Worm (Caenorhabditis elegans) whole organism, L4 larva: ENCODE measurements around the gene rpt-4.

Experiments used
- D1046.2 ChIP-seq: fragments of 200-800 bp; sonication (Bioruptor generic); IDR thresholded peaks from 2 replicates; pipeline ENCODE4 v1.3.6; 2022; ENCODE audit warnings: missing genetic modification characterization, missing compliant biosample characterization
- F10B5.3 ChIP-seq: sonication (generic microtip); optimal IDR thresholded peaks from 2 replicates; lab custom pipeline; 2016; ENCODE audit warnings: mild to moderate bottlenecking, missing genetic modification characterization, missing compliant biosample characterization
- R02D3.7 ChIP-seq: fragments of 150-350 bp; sonication (generic microtip); optimal IDR thresholded peaks from 3 replicates; lab custom pipeline; 2014; ENCODE audit warnings: missing biosample characterization, missing genetic modification characterization
- Y105C5A.15 ChIP-seq: fragments of 200-800 bp; sonication (Bioruptor generic); IDR thresholded peaks from 2 replicates; pipeline ENCODE4 v1.3.6; 2022; ENCODE audit warnings: missing genetic modification characterization, missing compliant biosample characterization
- ZK546.5 ChIP-seq, 2 experiments: sonication (generic microtip); optimal IDR thresholded peaks; 2 replicates each; lab custom pipeline; 2017; ENCODE audit warnings: missing biosample characterization in 2 of 2, missing genetic modification characterization in 2 of 2
- aha-1 ChIP-seq: fragments of 150-350 bp; peaks from one replicate; lab custom pipeline; 2014; ENCODE audit warnings: missing biosample characterization, missing genetic modification characterization
- ceh-32 ChIP-seq: sonication (generic microtip); optimal IDR thresholded peaks from 2 replicates; lab custom pipeline; 2016; ENCODE audit warnings: mild to moderate bottlenecking, missing genetic modification characterization, missing compliant biosample characterization; ENCODE audit not compliant: poor library complexity
- ceh-82 ChIP-seq: sonication (generic microtip); optimal IDR thresholded peaks from 2 replicates; lab custom pipeline; 2017; ENCODE audit warnings: missing biosample characterization, missing genetic modification characterization
- cey-2 ChIP-seq: sonication (generic microtip); optimal IDR thresholded peaks from 3 replicates; lab custom pipeline; 2017; ENCODE audit warnings: missing genetic modification characterization, mild to moderate bottlenecking, missing compliant biosample characterization, antibody characterized with exemption, borderline replicate concordance; ENCODE audit not compliant: insufficient read depth
- ctbp-1 ChIP-seq: fragments of 200-800 bp; sonication (Bioruptor generic); IDR thresholded peaks from 2 replicates; pipeline ENCODE4 v1.3.6; 2022; ENCODE audit warnings: missing genetic modification reagents, missing genetic modification characterization, missing compliant biosample characterization
- daf-19 ChIP-seq: fragments of 200-800 bp; sonication (Bioruptor generic); conservative IDR thresholded peaks from 2 replicates; pipeline ENCODE4 v1.3.6; 2022; ENCODE audit warnings: missing genetic modification characterization, missing compliant biosample characterization
- dmd-6 ChIP-seq: fragments of 200-800 bp; sonication (Bioruptor generic); IDR thresholded peaks from 2 replicates; pipeline ENCODE4 v1.3.6; 2022; ENCODE audit warnings: missing genetic modification reagents, missing genetic modification characterization, missing compliant biosample characterization
- dpl-1 ChIP-seq: fragments of 150-350 bp; optimal IDR thresholded peaks from 2 replicates; lab custom pipeline; 2014; ENCODE audit warnings: missing biosample characterization, missing genetic modification reagents, missing genetic modification characterization
- duxl-1 ChIP-seq: sonication (generic microtip); optimal IDR thresholded peaks from 2 replicates; lab custom pipeline; 2016; ENCODE audit warnings: mild to moderate bottlenecking, missing genetic modification characterization, moderate library complexity, missing compliant biosample characterization; ENCODE audit not compliant: poor library complexity
- dve-1 ChIP-seq: sonication (generic microtip); optimal IDR thresholded peaks from 2 replicates; lab custom pipeline; 2017; ENCODE audit warnings: antibody characterized with exemption, mild to moderate bottlenecking, missing genetic modification characterization, missing compliant biosample characterization; ENCODE audit not compliant: insufficient read depth
- egl-43 ChIP-seq: fragments of 200-800 bp; sonication (Bioruptor generic); IDR thresholded peaks from 2 replicates; pipeline ENCODE4 v1.3.6; 2022; ENCODE audit warnings: missing genetic modification reagents, missing genetic modification characterization, missing compliant biosample characterization
- hlh-11 ChIP-seq: fragments of 200-800 bp; sonication (Bioruptor generic); optimal IDR thresholded peaks from 2 replicates; lab custom pipeline; 2018; ENCODE audit warnings: mild to moderate bottlenecking, missing genetic modification characterization, missing compliant biosample characterization
- hlh-30 ChIP-seq: sonication (generic microtip); optimal IDR thresholded peaks from 2 replicates; lab custom pipeline; 2017; ENCODE audit warnings: antibody characterized with exemption, mild to moderate bottlenecking, missing genetic modification characterization, missing compliant biosample characterization; ENCODE audit not compliant: insufficient read depth
- lin-38 ChIP-seq: fragments of 200-800 bp; sonication (Bioruptor generic); IDR thresholded peaks from 2 replicates; pipeline ENCODE4 v1.3.6; 2022; ENCODE audit warnings: missing genetic modification reagents, missing genetic modification characterization, missing compliant biosample characterization
- mdt-29 ChIP-seq: fragments of 200-800 bp; sonication (Bioruptor generic); IDR thresholded peaks from 2 replicates; pipeline ENCODE4 v1.3.6; 2022; ENCODE audit warnings: missing genetic modification reagents, missing genetic modification characterization, missing compliant biosample characterization
- mep-1 ChIP-seq: fragments of 150-350 bp; sonication (generic microtip); optimal IDR thresholded peaks from 3 replicates; lab custom pipeline; 2014; ENCODE audit warnings: missing biosample characterization, missing genetic modification characterization
- mxl-3 ChIP-seq: fragments of 200-800 bp; sonication (Bioruptor generic); optimal IDR thresholded peaks from 2 replicates; lab custom pipeline; 2018; ENCODE audit warnings: mild to moderate bottlenecking, missing genetic modification characterization, missing compliant biosample characterization
- nhr-111 ChIP-seq: fragments of 200-800 bp; sonication (Bioruptor generic); optimal IDR thresholded peaks from 2 replicates; lab custom pipeline; 2018; ENCODE audit warnings: mild to moderate bottlenecking, missing genetic modification characterization, missing compliant biosample characterization
- nhr-28 ChIP-seq: fragments of 150-350 bp; optimal IDR thresholded peaks from 2 replicates; lab custom pipeline; 2014; ENCODE audit warnings: missing biosample characterization, missing genetic modification characterization
- nhr-41 ChIP-seq: fragments of 200-800 bp; sonication (Bioruptor generic); IDR thresholded peaks from 2 replicates; pipeline ENCODE4 v1.3.6; 2022; ENCODE audit warnings: missing genetic modification reagents, missing genetic modification characterization, missing compliant biosample characterization
- nhr-48 ChIP-seq: sonication (generic microtip); optimal IDR thresholded peaks from 2 replicates; lab custom pipeline; 2016; ENCODE audit warnings: mild to moderate bottlenecking, missing genetic modification characterization, missing compliant biosample characterization
- nhr-6 ChIP-seq: fragments of 150-350 bp; optimal IDR thresholded peaks from 2 replicates; lab custom pipeline; 2014; ENCODE audit warnings: missing biosample characterization, missing genetic modification characterization
- nhr-76 ChIP-seq: fragments of 150-350 bp; optimal IDR thresholded peaks from 2 replicates; lab custom pipeline; 2014; ENCODE audit warnings: missing biosample characterization, missing genetic modification characterization
- php-3 ChIP-seq: fragments of 200-800 bp; sonication (Bioruptor generic); IDR thresholded peaks from 2 replicates; pipeline ENCODE4 v1.3.6; 2022; ENCODE audit warnings: missing genetic modification reagents, missing genetic modification characterization, missing compliant biosample characterization
- pqm-1 ChIP-seq: sonication (generic microtip); optimal IDR thresholded peaks from 2 replicates; lab custom pipeline; 2017; ENCODE audit warnings: missing biosample characterization, missing genetic modification characterization
- snpc-4 ChIP-seq: fragments of 150-350 bp; optimal IDR thresholded peaks from 2 replicates; lab custom pipeline; 2014; ENCODE audit warnings: missing biosample characterization, missing genetic modification characterization
- unc-130 ChIP-seq: sonication (generic microtip); optimal IDR thresholded peaks from 2 replicates; lab custom pipeline; 2016; ENCODE audit warnings: missing genetic modification reagents, missing genetic modification characterization, missing compliant biosample characterization
- unc-62 ChIP-seq, 3 experiments: fragments of 150-350 bp in 1 of 3; sonication (generic microtip); optimal IDR thresholded peaks in 2 of 3; peaks in 1 of 3; 1 replicate in 1 of 3; 2 replicates in 2 of 3; lab custom pipeline; 2014 to 2017; ENCODE audit warnings: missing biosample characterization in 3 of 3, missing genetic modification characterization in 3 of 3, missing genetic modification reagents in 3 of 3, missing genotype in 1 of 3

The rpt-4 gene

ce11 chrII:86794-87193, 40.8 kb upstream of the rpt-4 start:
- TF ChIP-seq Y105C5A.15 (no peak), ZK546.5 (tag; optimal IDR thresholded peaks at IDR 0.05; lab: Kevin White, UChicago) (no peak), nhr-41 (GFP tag; lab: Robert Waterston, UW) (no peak), nhr-48 (tag; lab: Kevin White, UChicago) (no peak), snpc-4 (no peak), ceh-32 (no peak), php-3 (GFP tag; lab: Robert Waterston, UW) (no peak), cey-2 (tag; lab: Kevin White, UChicago) (no peak), duxl-1 (tag; lab: Kevin White, UChicago) (no peak), mdt-29 (no peak), daf-19 (GFP tag; lab: Robert Waterston, UW) (no peak), dpl-1 (GFP tag; lab: Kevin White, UChicago) (no peak), aha-1 (tag; lab: Kevin White, UChicago) (no peak), D1046.2 (no peak), egl-43 (GFP tag; lab: Robert Waterston, UW) (no peak), mxl-3 (GFP tag; lab: Kevin White, UChicago) (no peak), mep-1 (tag; lab: Kevin White, UChicago) (no peak), nhr-28 (tag; lab: Kevin White, UChicago) (no peak), nhr-76 (tag; lab: Kevin White, UChicago) (no peak)

- TF ChIP-seq unc-62 (GFP tag; optimal IDR thresholded peaks at IDR 0.05 in 1 of 2; lab: Kevin White, UChicago) (peak in 1 of 2 experiments; percentile 13), unc-62 (tag; optimal IDR thresholded peaks at IDR 0.05; lab: Kevin White, UChicago) (no peak), aha-1 (tag; lab: Kevin White, UChicago) (no peak)
- TF ChIP-seq, all 104 proteins: peak for 1
Measured at ce11 chrII:84134-84533, 38.1 kb upstream of the rpt-4 start, which contains the start of gene C50D2.6. TSS of gene C50D2.6 (plus strand) at chrII:84434.

ce11 chrII:79166-79565, 33.1 kb upstream of the rpt-4 start, which contains the start of gene C23H3.9:
TSS of gene C23H3.9 (minus strand) at chrII:79266.
- no peak for TF ChIP-seq R02D3.7
- no peak for TF ChIP-seq lin-38 (GFP tag; lab: Robert Waterston, UW)
- no peak for TF ChIP-seq nhr-41 (GFP tag; lab: Robert Waterston, UW)
- no peak for TF ChIP-seq nhr-111
- TF ChIP-seq hlh-11: no peak
- TF ChIP-seq F10B5.3 (tag; lab: Kevin White, UChicago): no peak
- TF ChIP-seq ctbp-1: no peak
- TF ChIP-seq nhr-76 (tag; lab: Kevin White, UChicago): no peak
- no peak for TF ChIP-seq D1046.2
- no peak for TF ChIP-seq unc-130 (GFP tag; lab: Kevin White, UChicago)

ce11 chrII:76662-77061, 30.6 kb upstream of the rpt-4 start:
- peak; percentile 23 for TF ChIP-seq hlh-30 (tag; lab: Kevin White, UChicago)
- TF ChIP-seq D1046.2: no peak
- TF ChIP-seq pqm-1 (tag; lab: Kevin White, UChicago): peak; percentile 64
- no peak for TF ChIP-seq hlh-11
- no peak for TF ChIP-seq nhr-6 (tag; lab: Kevin White, UChicago)
- peak; percentile 66 for TF ChIP-seq dmd-6 (GFP tag; lab: Robert Waterston, UW)
- peak; percentile 32 for TF ChIP-seq dve-1 (tag; lab: Kevin White, UChicago)
- TF ChIP-seq, all 104 proteins: peak for 4

ce11 chrII:75831-76230, 29.8 kb upstream of the rpt-4 start:
- peak in 1 of 2 experiments; percentile 95 for TF ChIP-seq unc-62 (GFP tag; optimal IDR thresholded peaks at IDR 0.05 in 1 of 2; lab: Kevin White, UChicago)
- no peak for TF ChIP-seq unc-62 (tag; optimal IDR thresholded peaks at IDR 0.05; lab: Kevin White, UChicago)
- no peak for TF ChIP-seq ceh-82
